Fruit fly (Drosophila melanogaster) whole organism, embryonic: ENCODE data around the gene mRpS11.

Experiments used
- Ada2b ChIP-seq: fragments of 200-800 bp; sonication (Bioruptor generic); IDR thresholded peaks from 2 replicates; pipeline ENCODE4 v1.3.6; 2022; ENCODE audit warnings: missing biosample characterization, missing genetic modification characterization
- Atf3 ChIP-seq: fragments of 200-800 bp; sonication (Bioruptor generic); optimal IDR thresholded peaks from 3 replicates; lab custom pipeline; 2016; ENCODE audit warnings: missing biosample characterization, missing genetic modification characterization
- Bgb ChIP-seq: fragments of 200-800 bp; sonication (Bioruptor generic); IDR thresholded peaks from 2 replicates; pipeline ENCODE4 v1.3.6; 2022; ENCODE audit warnings: missing biosample characterization, missing genetic modification characterization; ENCODE audit not compliant: partially characterized antibody
- Blimp-1 ChIP-seq: fragments of 200-800 bp; sonication (Bioruptor generic); optimal IDR thresholded peaks from 3 replicates; lab custom pipeline; 2018; ENCODE audit warnings: missing biosample characterization, missing genetic modification characterization, mild to moderate bottlenecking, moderate library complexity, missing genetic modification reagents
- CG10431 ChIP-seq: fragments of 200-800 bp; sonication (Bioruptor generic); optimal IDR thresholded peaks from 3 replicates; lab custom pipeline; 2018; ENCODE audit warnings: missing biosample characterization, mild to moderate bottlenecking, missing genetic modification characterization
- CG11247 ChIP-seq: fragments of 200-800 bp; sonication (Bioruptor generic); IDR thresholded peaks from 2 replicates; pipeline ENCODE4 v1.3.6; 2022; ENCODE audit warnings: missing biosample characterization, missing genetic modification characterization
- CG13424 ChIP-seq: fragments of 200-800 bp; sonication (Bioruptor generic); optimal IDR thresholded peaks from 2 replicates; lab custom pipeline; 2019; ENCODE audit warnings: missing biosample characterization, mild to moderate bottlenecking, missing genetic modification characterization, moderate library complexity
- CG15514 ChIP-seq: fragments of 200-800 bp; sonication (Bioruptor generic); optimal IDR thresholded peaks from 3 replicates; lab custom pipeline; 2017; ENCODE audit warnings: missing biosample characterization, missing genetic modification characterization, mild to moderate bottlenecking, moderate library complexity, missing genetic modification reagents
- CG16863 ChIP-seq: fragments of 200-800 bp; sonication (Bioruptor generic); optimal IDR thresholded peaks from 3 replicates; lab custom pipeline; 2016; ENCODE audit warnings: missing biosample characterization, missing genetic modification characterization
- CG1792 ChIP-seq: fragments of 200-800 bp; sonication (Bioruptor generic); optimal IDR thresholded peaks from 2 replicates; lab custom pipeline; 2016; ENCODE audit warnings: missing biosample characterization, missing genetic modification characterization
- CG18262 ChIP-seq: fragments of 200-800 bp; optimal IDR thresholded peaks from 3 replicates; lab custom pipeline; 2019; ENCODE audit warnings: missing biosample characterization, mild to moderate bottlenecking, missing genetic modification characterization, moderate library complexity
- CG2712 ChIP-seq: fragments of 200-800 bp; optimal IDR thresholded peaks from 3 replicates; lab custom pipeline; 2019; ENCODE audit warnings: missing biosample characterization, mild to moderate bottlenecking, missing genetic modification characterization, moderate library complexity
- CG31441 ChIP-seq: fragments of 200-800 bp; sonication (Bioruptor generic); IDR thresholded peaks from 2 replicates; pipeline ENCODE4 v1.3.6; 2022; ENCODE audit warnings: missing biosample characterization, missing genetic modification characterization
- CG32532 ChIP-seq: fragments of 200-800 bp; sonication (Bioruptor generic); IDR thresholded peaks from 2 replicates; pipeline ENCODE4 v1.3.6; 2022; ENCODE audit warnings: missing biosample characterization, missing genetic modification characterization
- CG42726 ChIP-seq: fragments of 200-800 bp; sonication (Bioruptor generic); IDR thresholded peaks from 2 replicates; pipeline ENCODE4 v1.3.6; 2022; ENCODE audit warnings: missing biosample characterization, missing genetic modification characterization; ENCODE audit not compliant: partially characterized antibody
- CG4730 ChIP-seq: fragments of 200-800 bp; sonication (Bioruptor generic); IDR thresholded peaks from 2 replicates; pipeline ENCODE4 v1.3.6; 2022; ENCODE audit warnings: missing biosample characterization, missing genetic modification characterization
- CG6175 ChIP-seq: fragments of 200-800 bp; sonication (Bioruptor generic); IDR thresholded peaks from 3 replicates; pipeline ENCODE4 v1.3.6; 2022; ENCODE audit warnings: missing biosample characterization, missing genetic modification characterization
- CoRest ChIP-seq: fragments of 200-800 bp; sonication (Bioruptor generic); optimal IDR thresholded peaks from 3 replicates; lab custom pipeline; 2018; ENCODE audit warnings: missing biosample characterization, mild to moderate bottlenecking, missing genetic modification characterization, moderate library complexity
- D ChIP-seq, 2 experiments: fragments of 200-800 bp in 1 of 2; fragments of >200 bp in 1 of 2; sonication (Bioruptor generic) in 1 of 2; optimal IDR thresholded peaks; 2 replicates in 1 of 2; 3 replicates in 1 of 2; lab custom pipeline; 2017; ENCODE audit warnings: mild to moderate bottlenecking in 1 of 2, missing biosample characterization in 1 of 2, missing genetic modification characterization in 1 of 2, missing genetic modification reagents in 1 of 2
- Eip74EF ChIP-seq, 2 experiments: fragments of 200-800 bp in 1 of 2; fragments of >200 bp in 1 of 2; sonication (Bioruptor generic) in 1 of 2; optimal IDR thresholded peaks; 2 replicates each; lab custom pipeline; 2017 to 2019; ENCODE audit warnings: missing biosample characterization in 2 of 2, missing genetic modification characterization in 2 of 2, mild to moderate bottlenecking in 1 of 2, moderate library complexity in 1 of 2
- Ets65A ChIP-seq: fragments of 200-800 bp; sonication (Bioruptor generic); peaks from one replicate; lab custom pipeline; 2016; ENCODE audit warnings: missing biosample characterization, missing genetic modification characterization
- H2.0 ChIP-seq: fragments of 200-800 bp; sonication (Bioruptor generic); IDR thresholded peaks from 2 replicates; pipeline ENCODE4 v1.3.6; 2022; ENCODE audit warnings: missing biosample characterization, missing genetic modification characterization
- HLH3B ChIP-seq: fragments of 200-800 bp; sonication (Bioruptor generic); IDR thresholded peaks from 2 replicates; pipeline ENCODE4 v1.3.6; 2022; ENCODE audit warnings: missing biosample characterization, missing genetic modification characterization
- HLH4C ChIP-seq: fragments of 200-800 bp; sonication (Bioruptor generic); IDR thresholded peaks from 3 replicates; pipeline ENCODE4 v1.3.6; 2022; ENCODE audit warnings: missing biosample characterization, missing genetic modification characterization; ENCODE audit not compliant: partially characterized antibody
- HLHmδ ChIP-seq: fragments of 200-800 bp; sonication (Bioruptor generic); optimal IDR thresholded peaks from 2 replicates; lab custom pipeline; 2018; ENCODE audit warnings: missing biosample characterization, mild to moderate bottlenecking, missing genetic modification characterization, moderate library complexity
- Hey ChIP-seq: fragments of 200-800 bp; sonication (Bioruptor generic); optimal IDR thresholded peaks from 3 replicates; lab custom pipeline; 2018; ENCODE audit warnings: missing biosample characterization, mild to moderate bottlenecking, missing genetic modification characterization
- Hr78 ChIP-seq, 2 experiments: fragments of 200-800 bp in 1 of 2; fragments of >200 bp in 1 of 2; sonication (Bioruptor generic) in 1 of 2; optimal IDR thresholded peaks; 2 replicates each; lab custom pipeline; 2017 to 2019; ENCODE audit warnings: missing biosample characterization in 2 of 2, missing genetic modification characterization in 2 of 2, mild to moderate bottlenecking in 1 of 2, moderate library complexity in 1 of 2
- Nf-YA ChIP-seq: fragments of 200-800 bp; sonication (Bioruptor generic); IDR thresholded peaks from 2 replicates; pipeline ENCODE4 v1.3.6; 2022; ENCODE audit warnings: missing biosample characterization, missing genetic modification characterization
- al ChIP-seq: fragments of 200-800 bp; sonication (Bioruptor generic); IDR thresholded peaks from 2 replicates; pipeline ENCODE4 v1.3.6; 2022; ENCODE audit warnings: missing biosample characterization, missing genetic modification characterization
- ato ChIP-seq: fragments of 200-800 bp; sonication (Bioruptor generic); IDR thresholded peaks from 2 replicates; pipeline ENCODE4 v1.3.6; 2022; ENCODE audit warnings: missing biosample characterization, missing genetic modification characterization; ENCODE audit not compliant: partially characterized antibody
- btn ChIP-seq: fragments of 200-800 bp; sonication (Bioruptor generic); optimal IDR thresholded peaks from 2 replicates; lab custom pipeline; 2016; ENCODE audit warnings: missing biosample characterization, missing genetic modification characterization
- cwo ChIP-seq: fragments of 200-800 bp; sonication (Bioruptor generic); optimal IDR thresholded peaks from 3 replicates; lab custom pipeline; 2017; ENCODE audit warnings: missing biosample characterization, missing genetic modification characterization, mild to moderate bottlenecking, moderate library complexity, missing genetic modification reagents
- en ChIP-seq: fragments of 200-800 bp; sonication (Bioruptor generic); optimal IDR thresholded peaks from 2 replicates; lab custom pipeline; 2016; ENCODE audit warnings: missing biosample characterization, missing genetic modification characterization
- ewg ChIP-seq: fragments of 200-800 bp; sonication (Bioruptor generic); optimal IDR thresholded peaks from 3 replicates; lab custom pipeline; 2017; ENCODE audit warnings: mild to moderate bottlenecking, missing biosample characterization, missing genetic modification reagents, missing genetic modification characterization
- fd102C ChIP-seq: fragments of 200-800 bp; sonication (Bioruptor generic); optimal IDR thresholded peaks from 2 replicates; lab custom pipeline; 2018; ENCODE audit warnings: missing biosample characterization, mild to moderate bottlenecking, missing genetic modification characterization, moderate library complexity
- insv ChIP-seq, 2 experiments: fragments of 200-800 bp; sonication (Bioruptor generic); optimal IDR thresholded peaks; 3 replicates each; lab custom pipeline; 2016 to 2018; ENCODE audit warnings: missing biosample characterization in 2 of 2, missing genetic modification characterization in 2 of 2
- jing ChIP-seq: fragments of 200-800 bp; sonication (Bioruptor generic); optimal IDR thresholded peaks from 2 replicates; lab custom pipeline; 2018; ENCODE audit warnings: missing biosample characterization, mild to moderate bottlenecking, missing genetic modification characterization
- maf-S ChIP-seq: fragments of 200-800 bp; sonication (Bioruptor generic); optimal IDR thresholded peaks from 2 replicates; lab custom pipeline; 2016; ENCODE audit warnings: missing biosample characterization, missing genetic modification characterization
- odd ChIP-seq: fragments of 200-800 bp; sonication (Bioruptor generic); optimal IDR thresholded peaks from 2 replicates; lab custom pipeline; 2017; ENCODE audit warnings: missing biosample characterization, mild to moderate bottlenecking, missing genetic modification characterization
- prd ChIP-seq, 3 experiments: fragments of >200 bp in 2 of 3; fragments of 200-800 bp in 1 of 3; sonication (Bioruptor generic) in 1 of 3; optimal IDR thresholded peaks in 2 of 3; IDR thresholded peaks in 1 of 3; 2 replicates in 2 of 3; 3 replicates in 1 of 3; pipeline versions ENCODE4 v1.3.6 to Lab custom; 2017 to 2022; ENCODE audit warnings: missing biosample characterization in 1 of 3, missing genetic modification characterization in 1 of 3
- sc ChIP-seq, 3 experiments: fragments of >200 bp in 2 of 3; fragments of 200-800 bp in 1 of 3; sonication (Bioruptor generic) in 1 of 3; optimal IDR thresholded peaks; 2 replicates in 2 of 3; 3 replicates in 1 of 3; lab custom pipeline; 2017; ENCODE audit warnings: mild to moderate bottlenecking in 1 of 3, missing biosample characterization in 1 of 3, missing genetic modification characterization in 1 of 3, missing genetic modification reagents in 1 of 3
- schlank ChIP-seq: fragments of 200-800 bp; sonication (Bioruptor generic); optimal IDR thresholded peaks from 2 replicates; lab custom pipeline; 2018; ENCODE audit warnings: missing biosample characterization, mild to moderate bottlenecking, missing genetic modification characterization
- sisA ChIP-seq: fragments of 200-800 bp; sonication (Bioruptor generic); IDR thresholded peaks from 2 replicates; pipeline ENCODE4 v1.3.6; 2022; ENCODE audit warnings: missing biosample characterization, missing genetic modification characterization
- slou ChIP-seq: fragments of 200-800 bp; sonication (Bioruptor generic); optimal IDR thresholded peaks from 3 replicates; lab custom pipeline; 2016; ENCODE audit warnings: missing biosample characterization, missing genetic modification characterization
- sqz ChIP-seq: fragments of 200-800 bp; sonication (Bioruptor generic); optimal IDR thresholded peaks from 3 replicates; lab custom pipeline; 2018; ENCODE audit warnings: missing biosample characterization, mild to moderate bottlenecking, missing genetic modification characterization
- sr ChIP-seq: fragments of 200-800 bp; sonication (Bioruptor generic); IDR thresholded peaks from 3 replicates; pipeline ENCODE4 v1.3.6; 2022; ENCODE audit warnings: missing biosample characterization, missing genetic modification characterization
- z ChIP-seq: fragments of 200-800 bp; sonication (Bioruptor generic); IDR thresholded peaks from 3 replicates; pipeline ENCODE4 v1.3.6; 2022; ENCODE audit warnings: missing biosample characterization, missing genetic modification characterization

The mRpS11 gene

DNA sequence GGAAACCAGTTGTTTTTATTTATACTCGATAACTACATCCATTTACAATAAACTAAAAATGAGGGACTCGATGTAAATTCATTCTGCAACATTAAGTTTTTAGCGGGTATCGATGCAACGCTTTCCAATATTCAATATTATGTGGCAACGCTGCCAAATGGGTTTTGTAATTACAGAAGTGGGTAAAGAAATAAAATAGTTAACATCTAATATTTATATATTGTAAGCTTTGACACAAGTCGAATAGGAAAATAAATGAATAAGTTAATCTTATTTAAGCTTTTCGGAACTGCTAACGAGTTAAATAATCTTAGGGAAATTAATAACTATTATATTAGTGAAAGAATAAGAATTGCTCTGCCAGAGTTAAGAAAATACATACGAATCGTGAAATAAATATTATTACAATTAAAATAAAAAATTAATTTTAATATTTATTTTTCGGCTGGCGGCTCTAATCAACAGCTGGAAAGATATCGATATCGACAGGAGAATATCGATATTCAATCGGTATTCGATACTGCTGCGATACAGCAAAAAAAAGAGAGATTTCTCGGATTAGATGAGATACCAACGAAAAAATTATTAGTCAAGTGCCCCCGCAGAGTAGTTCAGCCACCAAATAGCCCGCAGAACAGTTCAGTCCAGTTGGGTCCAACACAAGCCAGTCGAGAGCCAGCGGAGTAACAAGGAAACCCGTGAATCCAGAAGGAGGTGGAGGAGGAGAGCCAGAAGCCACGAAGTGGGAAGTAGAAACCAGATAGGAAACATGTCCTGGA, 12.7 kb downstream of the mRpS11 start, which contains the start of gene GckIII (continued):
- TF ChIP-seq sr (GFP tag; lab: Robert Waterston, UW) (no peak), Atf3 (GFP tag; lab: Kevin White, UChicago) (no peak), sqz (no peak), HLH4C (peak; percentile 82), CoRest (peak; percentile 5), CG4730 (GFP tag; lab: Robert Waterston, UW) (no peak), CG42726 (GFP tag; lab: Robert Waterston, UW) (peak; percentile 73; the same call in 1 of the 2 replicates), D (optimal IDR thresholded peaks at IDR 0.05; lab: Kevin White, UChicago) (no peak), D (GFP tag; optimal IDR thresholded peaks at IDR 0.05; lab: Kevin White, UChicago) (no peak), schlank (no peak), jing (GFP tag; lab: Kevin White, UChicago) (no peak), CG11247 (no peak), H2.0 (no peak), HLH3B (no peak), odd (no peak), CG1792 (GFP tag; lab: Kevin White, UChicago) (no peak), z (no peak), Hey (tag; lab: Kevin White, UChicago) (no peak), ewg (no peak), Blimp-1 (GFP tag; lab: Kevin White, UChicago) (no peak), CG13424 (tag; lab: Kevin White, UChicago) (no peak), sisA (GFP tag; lab: Robert Waterston, UW) (no peak), sc (optimal IDR thresholded peaks at IDR 0.05; lab: Kevin White, UChicago) (no peak), sc (GFP tag; optimal IDR thresholded peaks at IDR 0.05; lab: Kevin White, UChicago) (no peak), cwo (no peak), CG16863 (GFP tag; lab: Kevin White, UChicago) (no peak), insv (GFP tag; optimal IDR thresholded peaks at IDR 0.05; lab: Kevin White, UChicago) (no peak), Bgb (GFP tag; lab: Robert Waterston, UW) (peak; percentile 86), Ets65A (GFP tag; lab: Kevin White, UChicago) (no peak), CG18262 (peak; percentile 19), Eip74EF (GFP tag; optimal IDR thresholded peaks at IDR 0.05; lab: Kevin White, UChicago) (no peak), Ada2b (no peak), en (no peak), btn (GFP tag; lab: Kevin White, UChicago) (no peak), fd102C (GFP tag; lab: Kevin White, UChicago) (no peak), ato (GFP tag; lab: Robert Waterston, UW) (peak; percentile 37), CG32532 (GFP tag; lab: Robert Waterston, UW) (no peak), Hr78 (GFP tag; optimal IDR thresholded peaks at IDR 0.05; lab: Kevin White, UChicago) (no peak), CG2712 (tag; lab: Kevin White, UChicago) (peak; percentile 42), maf-S (no peak), al (GFP tag; lab: Robert Waterston, UW) (no peak), prd (optimal IDR thresholded peaks at IDR 0.05; lab: Kevin White, UChicago) (no peak), prd (GFP tag; IDR thresholded peaks at IDR 0.05; lab: Robert Waterston, UW) (no peak), HLHmδ (GFP tag; lab: Kevin White, UChicago) (no peak), CG15514 (peak; percentile 24), slou (GFP tag; lab: Kevin White, UChicago) (no peak), CG6175 (GFP tag; lab: Robert Waterston, UW) (no peak), Nf-YA (GFP tag; lab: Robert Waterston, UW) (no peak), CG31441 (GFP tag; lab: Robert Waterston, UW) (no peak), CG10431 (GFP tag; lab: Kevin White, UChicago) (no peak)
